Fruit fly (Drosophila melanogaster) whole organism, embryonic: Measurements from ENCODE around the gene CG9444.

ENCODE experiments used
- Antp ChIP-seq: fragments of 200-800 bp; sonication (Bioruptor generic); optimal IDR thresholded peaks from 3 replicates; lab custom pipeline; 2016; ENCODE audit warnings: missing biosample characterization, missing genetic modification characterization
- CG10267 ChIP-seq: fragments of 200-800 bp; sonication (Bioruptor generic); optimal IDR thresholded peaks from 2 replicates; lab custom pipeline; 2018; ENCODE audit warnings: missing biosample characterization, mild to moderate bottlenecking, missing genetic modification characterization, moderate library complexity
- CG10274 ChIP-seq: fragments of 200-800 bp; sonication (Bioruptor generic); optimal IDR thresholded peaks from 3 replicates; lab custom pipeline; 2017; ENCODE audit warnings: missing biosample characterization, mild to moderate bottlenecking, missing genetic modification characterization
- CG13296 ChIP-seq: fragments of 200-800 bp; sonication (Bioruptor generic); optimal IDR thresholded peaks from 3 replicates; lab custom pipeline; 2018; ENCODE audit warnings: missing biosample characterization, mild to moderate bottlenecking, missing genetic modification characterization
- CG13775 ChIP-seq: fragments of 200-800 bp; sonication (Bioruptor generic); optimal IDR thresholded peaks from 3 replicates; lab custom pipeline; 2017; ENCODE audit warnings: missing biosample characterization, mild to moderate bottlenecking, missing genetic modification characterization
- CG1603 ChIP-seq: fragments of 200-800 bp; sonication (Bioruptor generic); optimal IDR thresholded peaks from 2 replicates; lab custom pipeline; 2019; ENCODE audit warnings: missing biosample characterization, mild to moderate bottlenecking, missing genetic modification characterization, moderate library complexity
- CG16815 ChIP-seq: fragments of 200-800 bp; sonication (Bioruptor generic); optimal IDR thresholded peaks from 3 replicates; lab custom pipeline; 2017; ENCODE audit warnings: missing biosample characterization, mild to moderate bottlenecking, missing genetic modification characterization
- CG17186 ChIP-seq: fragments of 200-800 bp; sonication (Bioruptor generic); optimal IDR thresholded peaks from 3 replicates; lab custom pipeline; 2017; ENCODE audit warnings: missing biosample characterization, missing genetic modification reagents, missing genetic modification characterization
- CG18764 ChIP-seq: fragments of 200-800 bp; sonication (Bioruptor generic); optimal IDR thresholded peaks from 3 replicates; lab custom pipeline; 2016; ENCODE audit warnings: missing biosample characterization, missing genetic modification characterization
- CG31365 ChIP-seq: fragments of 200-800 bp; sonication (Bioruptor generic); optimal IDR thresholded peaks from 2 replicates; lab custom pipeline; 2018; ENCODE audit warnings: missing biosample characterization, mild to moderate bottlenecking, missing genetic modification characterization
- CG33213 ChIP-seq: fragments of 200-800 bp; sonication (Bioruptor generic); optimal IDR thresholded peaks from 3 replicates; lab custom pipeline; 2016; ENCODE audit warnings: missing biosample characterization, missing genetic modification characterization
- CG34422 ChIP-seq: fragments of 200-800 bp; sonication (Bioruptor generic); IDR thresholded peaks from 3 replicates; pipeline ENCODE4 v1.3.6; 2022; ENCODE audit warnings: missing biosample characterization, missing genetic modification characterization
- CG42726 ChIP-seq: fragments of 200-800 bp; sonication (Bioruptor generic); IDR thresholded peaks from 2 replicates; pipeline ENCODE4 v1.3.6; 2022; ENCODE audit warnings: missing biosample characterization, missing genetic modification characterization; ENCODE audit not compliant: partially characterized antibody
- CG4328 ChIP-seq: fragments of 200-800 bp; sonication (Bioruptor generic); optimal IDR thresholded peaks from 3 replicates; lab custom pipeline; 2017; ENCODE audit warnings: missing biosample characterization, missing genetic modification reagents, missing genetic modification characterization
- CG7357 ChIP-seq: fragments of 200-800 bp; sonication (Bioruptor generic); IDR thresholded peaks from 3 replicates; pipeline ENCODE4 v1.3.6; 2022; ENCODE audit warnings: missing biosample characterization, missing genetic modification characterization
- CG8388 ChIP-seq: fragments of 200-800 bp; sonication (Bioruptor generic); optimal IDR thresholded peaks from 2 replicates; lab custom pipeline; 2019; ENCODE audit warnings: missing biosample characterization, mild to moderate bottlenecking, missing genetic modification characterization, moderate library complexity
- CG9437 ChIP-seq: fragments of 200-800 bp; sonication (Bioruptor generic); optimal IDR thresholded peaks from 2 replicates; lab custom pipeline; 2018; ENCODE audit warnings: missing biosample characterization, mild to moderate bottlenecking, missing genetic modification characterization
- CHES-1-like ChIP-seq: fragments of 200-800 bp; sonication (Bioruptor generic); optimal IDR thresholded peaks from 2 replicates; lab custom pipeline; 2016; ENCODE audit warnings: missing biosample characterization, missing genetic modification characterization
- Dip3 ChIP-seq: fragments of 200-800 bp; sonication (Bioruptor generic); optimal IDR thresholded peaks from 3 replicates; lab custom pipeline; 2016; ENCODE audit warnings: missing biosample characterization, missing genetic modification characterization
- Dll ChIP-seq: fragments of 200-800 bp; sonication (Bioruptor generic); IDR thresholded peaks from 4 replicates; pipeline ENCODE4 v1.3.6; 2022; ENCODE audit warnings: missing biosample characterization, missing genetic modification characterization; ENCODE audit not compliant: partially characterized antibody
- HLHmδ ChIP-seq: fragments of 200-800 bp; sonication (Bioruptor generic); optimal IDR thresholded peaks from 2 replicates; lab custom pipeline; 2018; ENCODE audit warnings: missing biosample characterization, mild to moderate bottlenecking, missing genetic modification characterization, moderate library complexity
- Hand ChIP-seq: fragments of 200-800 bp; sonication (Bioruptor generic); optimal IDR thresholded peaks from 2 replicates; lab custom pipeline; 2017; ENCODE audit warnings: mild to moderate bottlenecking, missing biosample characterization, missing genetic modification reagents, missing genetic modification characterization
- Jarid2 ChIP-seq: fragments of 200-800 bp; sonication (Bioruptor generic); optimal IDR thresholded peaks from 3 replicates; lab custom pipeline; 2017; ENCODE audit warnings: mild to moderate bottlenecking, missing biosample characterization, missing genetic modification reagents, missing genetic modification characterization
- Mrtf ChIP-seq: fragments of 200-800 bp; sonication (Bioruptor generic); IDR thresholded peaks from 3 replicates; pipeline ENCODE4 v1.3.6; 2022; ENCODE audit warnings: missing biosample characterization, missing genetic modification characterization
- NC2α ChIP-seq: fragments of 200-800 bp; sonication (Bioruptor generic); optimal IDR thresholded peaks from 2 replicates; lab custom pipeline; 2016; ENCODE audit warnings: missing biosample characterization, missing genetic modification characterization
- NfI ChIP-seq: fragments of 200-800 bp; sonication (Bioruptor generic); optimal IDR thresholded peaks from 3 replicates; lab custom pipeline; 2018; ENCODE audit warnings: missing biosample characterization, mild to moderate bottlenecking, missing genetic modification characterization, moderate library complexity
- bab2 ChIP-seq: fragments of 200-800 bp; sonication (Bioruptor generic); optimal IDR thresholded peaks from 2 replicates; lab custom pipeline; 2016; ENCODE audit warnings: missing biosample characterization, missing genetic modification characterization
- bigmax ChIP-seq: fragments of 200-800 bp; sonication (Bioruptor generic); optimal IDR thresholded peaks from 2 replicates; lab custom pipeline; 2018; ENCODE audit warnings: missing biosample characterization, mild to moderate bottlenecking, missing genetic modification characterization
- crp ChIP-seq, 2 experiments: fragments of 200-800 bp; sonication (Bioruptor generic); optimal IDR thresholded peaks; 2 replicates in 1 of 2; 3 replicates in 1 of 2; lab custom pipeline; 2017; ENCODE audit warnings: missing biosample characterization in 2 of 2, missing genetic modification characterization in 2 of 2, mild to moderate bottlenecking in 1 of 2, moderate library complexity in 1 of 2
- cwo ChIP-seq: fragments of 200-800 bp; sonication (Bioruptor generic); optimal IDR thresholded peaks from 3 replicates; lab custom pipeline; 2017; ENCODE audit warnings: missing biosample characterization, missing genetic modification characterization, mild to moderate bottlenecking, moderate library complexity, missing genetic modification reagents
- gce ChIP-seq: fragments of 200-800 bp; sonication (Bioruptor generic); IDR thresholded peaks from 3 replicates; pipeline ENCODE4 v1.3.6; 2022; ENCODE audit warnings: missing biosample characterization, missing genetic modification characterization
- gcm ChIP-seq: fragments of 200-800 bp; sonication (Bioruptor generic); optimal IDR thresholded peaks from 2 replicates; lab custom pipeline; 2019; ENCODE audit warnings: missing biosample characterization, mild to moderate bottlenecking, missing genetic modification characterization, moderate library complexity
- grau ChIP-seq: fragments of 200-800 bp; optimal IDR thresholded peaks from 3 replicates; lab custom pipeline; 2019; ENCODE audit warnings: missing biosample characterization, mild to moderate bottlenecking, missing genetic modification characterization, moderate library complexity
- gro ChIP-seq: fragments of 200-800 bp; sonication (Bioruptor generic); optimal IDR thresholded peaks from 2 replicates; lab custom pipeline; 2016; ENCODE audit warnings: missing biosample characterization, missing genetic modification characterization
- gsb-n ChIP-seq: fragments of 200-800 bp; sonication (Bioruptor generic); optimal IDR thresholded peaks from 3 replicates; lab custom pipeline; 2018; ENCODE audit warnings: missing biosample characterization, mild to moderate bottlenecking, missing genetic modification characterization
- gt ChIP-seq: fragments of 200-800 bp; sonication (Bioruptor generic); IDR thresholded peaks from 2 replicates; pipeline ENCODE4 v1.3.6; 2022; ENCODE audit warnings: missing biosample characterization, missing genetic modification characterization
- hbn ChIP-seq: fragments of 200-800 bp; sonication (Bioruptor generic); IDR thresholded peaks from 2 replicates; pipeline ENCODE4 v1.3.6; 2022; ENCODE audit warnings: missing biosample characterization, missing genetic modification characterization; ENCODE audit not compliant: partially characterized antibody
- hth ChIP-seq: fragments of >200 bp; optimal IDR thresholded peaks from 2 replicates; lab custom pipeline; 2017; ENCODE audit warnings: inconsistent platforms
- jumu ChIP-seq: fragments of 200-800 bp; sonication (Bioruptor generic); optimal IDR thresholded peaks from 3 replicates; lab custom pipeline; 2016; ENCODE audit warnings: missing biosample characterization, missing genetic modification characterization
- lbe ChIP-seq: fragments of 200-800 bp; sonication (Bioruptor generic); optimal IDR thresholded peaks from 2 replicates; lab custom pipeline; 2016; ENCODE audit warnings: missing biosample characterization, mild to moderate bottlenecking, missing genetic modification characterization
- mam ChIP-seq: fragments of 200-800 bp; sonication (Bioruptor generic); optimal IDR thresholded peaks from 3 replicates; lab custom pipeline; 2016; ENCODE audit warnings: missing biosample characterization, missing genetic modification characterization
- nau ChIP-seq: fragments of 200-800 bp; sonication (Bioruptor generic); optimal IDR thresholded peaks from 3 replicates; lab custom pipeline; 2017; ENCODE audit warnings: missing biosample characterization, mild to moderate bottlenecking, missing genetic modification characterization, missing genetic modification reagents
- odd ChIP-seq: fragments of 200-800 bp; sonication (Bioruptor generic); optimal IDR thresholded peaks from 2 replicates; lab custom pipeline; 2017; ENCODE audit warnings: missing biosample characterization, mild to moderate bottlenecking, missing genetic modification characterization
- onecut ChIP-seq: fragments of 200-800 bp; sonication (Bioruptor generic); IDR thresholded peaks from 2 replicates; pipeline ENCODE4 v1.3.6; 2022; ENCODE audit warnings: missing biosample characterization, missing genetic modification characterization
- ranshi ChIP-seq: fragments of 200-800 bp; sonication (Bioruptor generic); IDR thresholded peaks from 2 replicates; pipeline ENCODE4 v1.3.6; 2022; ENCODE audit warnings: missing biosample characterization, missing genetic modification characterization
- sim ChIP-seq: fragments of 200-800 bp; sonication (Bioruptor generic); IDR thresholded peaks from 2 replicates; pipeline ENCODE4 v1.3.6; 2022; ENCODE audit warnings: missing biosample characterization, missing genetic modification characterization
- sima ChIP-seq: fragments of 200-800 bp; sonication (Bioruptor generic); optimal IDR thresholded peaks from 2 replicates; lab custom pipeline; 2016; ENCODE audit warnings: missing biosample characterization, missing genetic modification characterization
- slbo ChIP-seq: fragments of 200-800 bp; sonication (Bioruptor generic); IDR thresholded peaks from 2 replicates; pipeline ENCODE4 v1.3.6; 2022; ENCODE audit warnings: missing biosample characterization, missing genetic modification characterization
- stwl ChIP-seq: fragments of 200-800 bp; sonication (Bioruptor generic); optimal IDR thresholded peaks from 3 replicates; lab custom pipeline; 2018; ENCODE audit warnings: missing biosample characterization, mild to moderate bottlenecking, missing genetic modification characterization, moderate library complexity
- wor ChIP-seq: fragments of 200-800 bp; sonication (Bioruptor generic); IDR thresholded peaks from 2 replicates; pipeline ENCODE4 v1.3.6; 2022; ENCODE audit warnings: missing biosample characterization, missing genetic modification characterization

The CG9444 gene

dm6 chr3R:9705008-9705628 is 21.1 kb upstream of the CG9444 start, which contains the start of gene Unc-115a (continued):
- peak; percentile 38 for TF ChIP-seq Antp (GFP tag; lab: Kevin White, UChicago)
- TF ChIP-seq CG34422 (GFP tag; lab: Robert Waterston, UW), result no peak
- no peak for TF ChIP-seq cwo (GFP tag; lab: Kevin White, UChicago)
- TF ChIP-seq gt, result no peak
- no peak for TF ChIP-seq CG10274 (GFP tag; lab: Kevin White, UChicago)
- TF ChIP-seq Hand, result peak; percentile 28
- peak; percentile 92 for TF ChIP-seq CG1603 (tag; lab: Kevin White, UChicago)
- peak; percentile 42 for TF ChIP-seq gcm (GFP tag; lab: Kevin White, UChicago)
- no peak for TF ChIP-seq CG42726 (GFP tag; lab: Robert Waterston, UW)
- no peak for TF ChIP-seq nau
- peak; percentile 20 for TF ChIP-seq CG18764 (GFP tag; lab: Kevin White, UChicago)
- TF ChIP-seq mam, result peak; percentile 37
- TF ChIP-seq jumu (GFP tag; lab: Kevin White, UChicago), result no peak
- peak; percentile 35; the same call in 1 of the 2 replicates for TF ChIP-seq onecut
- TF ChIP-seq CHES-1-like, result peak; percentile 71
- peak; percentile 69 for TF ChIP-seq stwl
- peak; percentile 97 for TF ChIP-seq Jarid2 (GFP tag; lab: Kevin White, UChicago)
- no peak for TF ChIP-seq CG9437 (GFP tag; lab: Kevin White, UChicago)
- no peak for TF ChIP-seq slbo (GFP tag; lab: Robert Waterston, UW)
- TF ChIP-seq NC2α (GFP tag; lab: Kevin White, UChicago), result peak; percentile 43
- no peak for TF ChIP-seq hth (lab: Kevin White, UChicago)
- TF ChIP-seq CG17186 (GFP tag; lab: Kevin White, UChicago), result peak; percentile 2
- no peak for TF ChIP-seq gce (GFP tag; lab: Robert Waterston, UW)
- peak; percentile 46 for TF ChIP-seq HLHmδ
- peak; percentile 86 for TF ChIP-seq bigmax (GFP tag; lab: Kevin White, UChicago)
- no peak for TF ChIP-seq sim
- peak; percentile 50 for TF ChIP-seq grau (tag; lab: Kevin White, UChicago)
- peak; percentile 15 for TF ChIP-seq bab2 (GFP tag; lab: Kevin White, UChicago)
- TF ChIP-seq CG8388 (GFP tag; lab: Kevin White, UChicago), result no peak
- TF ChIP-seq Dip3 (GFP tag; lab: Kevin White, UChicago), result peak; percentile 25
- no peak for TF ChIP-seq CG7357 (GFP tag; lab: Robert Waterston, UW)
- no peak for TF ChIP-seq sima (GFP tag; lab: Kevin White, UChicago)
- TF ChIP-seq Mrtf, result no peak
- peak; percentile 74 for TF ChIP-seq CG10267 (tag; lab: Kevin White, UChicago)
- TF ChIP-seq odd, result no peak
- no peak for TF ChIP-seq hbn (GFP tag; lab: Robert Waterston, UW)
- TF ChIP-seq CG4328 (GFP tag; lab: Kevin White, UChicago), result no peak
- peak in 1 of 2 experiments; percentile 42 for TF ChIP-seq crp (GFP tag; optimal IDR thresholded peaks at IDR 0.05; lab: Kevin White, UChicago)
- TF ChIP-seq wor (GFP tag; lab: Robert Waterston, UW), result no peak
- TF ChIP-seq Dll (GFP tag; lab: Robert Waterston, UW), result no peak
- no peak for TF ChIP-seq ranshi (GFP tag; lab: Robert Waterston, UW)
- no peak for TF ChIP-seq gsb-n (tag; lab: Kevin White, UChicago)
- TF ChIP-seq CG13775 (GFP tag; lab: Kevin White, UChicago), result peak; percentile 36
- peak; percentile 36 for TF ChIP-seq NfI (GFP tag; lab: Kevin White, UChicago)
- TF ChIP-seq CG31365 (tag; lab: Kevin White, UChicago), result peak; percentile 42
- TF ChIP-seq CG16815 (GFP tag; lab: Kevin White, UChicago), result no peak
- TF ChIP-seq lbe (GFP tag; lab: Kevin White, UChicago), result peak; percentile 30
- TF ChIP-seq CG13296, result peak; percentile 41
- TF ChIP-seq CG33213, result peak; percentile 76
- TF ChIP-seq gro (GFP tag; lab: Kevin White, UChicago), result peak; percentile 73
